Worm (Caenorhabditis elegans): ENCODE results near the gene tric-1B.1.

DNA sequence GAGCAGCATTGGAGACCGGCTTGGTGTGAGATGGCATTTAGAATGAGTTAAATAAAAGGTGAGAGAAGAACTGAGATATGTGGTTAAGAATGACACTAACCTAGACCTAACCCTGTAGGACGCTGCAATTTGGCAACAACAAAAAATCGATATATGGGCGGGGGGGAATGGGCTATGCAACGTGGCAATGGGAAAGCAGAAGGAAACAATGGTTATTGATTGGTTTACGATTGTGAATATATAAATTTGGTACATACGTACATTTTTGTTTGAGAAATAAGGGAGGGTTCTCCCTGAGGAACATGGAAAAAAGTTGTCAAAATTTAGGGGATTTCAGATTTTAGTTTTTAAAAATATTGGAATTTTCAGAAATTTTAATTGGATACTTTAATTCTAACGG is 17.0 kb downstream of the tric-1B.1 start, which contains the start of gene tag-276:
- TF ChIP-seq unc-55 (GFP tag; optimal IDR thresholded peaks at IDR 0.05) (no peak), pax-1 (tag; optimal IDR thresholded peaks at IDR 0.05) (no peak), npax-4 (tag; optimal IDR thresholded peaks at IDR 0.05) (no peak), fkh-10 (GFP tag; optimal IDR thresholded peaks at IDR 0.05) (no peak)
